Worm (Caenorhabditis elegans) whole organism, L3 larva: ENCODE results near the gene sel-7.

Experiments used
- R02D3.7 ChIP-seq: fragments of 150-350 bp; optimal IDR thresholded peaks from 2 replicates; lab custom pipeline; 2014; ENCODE audit warnings: missing biosample characterization, missing genetic modification characterization
- ZK546.5 ChIP-seq: sonication (generic microtip); optimal IDR thresholded peaks from 2 replicates; lab custom pipeline; 2017; ENCODE audit warnings: missing biosample characterization, missing genetic modification characterization
- aly-2 ChIP-seq: fragments of 150-350 bp; optimal IDR thresholded peaks from 2 replicates; lab custom pipeline; 2014; ENCODE audit warnings: missing biosample characterization, missing genetic modification characterization
- ama-1 ChIP-seq: fragments of 150-350 bp; optimal IDR thresholded peaks from 2 replicates; lab custom pipeline; 2018
- ceh-16 ChIP-seq: sonication (generic microtip); optimal IDR thresholded peaks from 2 replicates; lab custom pipeline; 2017; ENCODE audit warnings: missing biosample characterization, missing genetic modification characterization
- ceh-28 ChIP-seq: fragments of 150-350 bp; optimal IDR thresholded peaks from 2 replicates; lab custom pipeline; 2014; ENCODE audit warnings: missing biosample characterization, missing genetic modification reagents, missing genetic modification characterization
- ceh-82 ChIP-seq: fragments of 150-350 bp; optimal IDR thresholded peaks from 2 replicates; lab custom pipeline; 2014; ENCODE audit warnings: missing biosample characterization, missing genetic modification characterization
- ceh-9 ChIP-seq: sonication (generic microtip); optimal IDR thresholded peaks from 2 replicates; lab custom pipeline; 2018; ENCODE audit warnings: missing biosample characterization, missing genetic modification characterization
- egl-27 ChIP-seq: sonication (generic microtip); optimal IDR thresholded peaks from 4 replicates; lab custom pipeline; 2017; ENCODE audit warnings: missing biosample characterization, missing genetic modification reagents, missing genetic modification characterization
- egl-5 ChIP-seq: fragments of 150-350 bp; optimal IDR thresholded peaks from 2 replicates; lab custom pipeline; 2017; ENCODE audit warnings: missing biosample characterization, missing genetic modification reagents, missing genetic modification characterization, inconsistent platforms
- elt-2 ChIP-seq: sonication (generic microtip); optimal IDR thresholded peaks from 2 replicates; lab custom pipeline; 2016; ENCODE audit warnings: missing genetic modification reagents, mild to moderate bottlenecking, missing genetic modification characterization, missing compliant biosample characterization
- elt-3 ChIP-seq, 3 experiments: fragments of 150-350 bp in 1 of 3; sonication (generic microtip) in 2 of 3; optimal IDR thresholded peaks; 2 replicates in 2 of 3; 4 replicates in 1 of 3; lab custom pipeline; 2014 to 2017; ENCODE audit warnings: missing biosample characterization in 3 of 3, missing genetic modification characterization in 3 of 3
- eor-1 ChIP-seq, 2 experiments: fragments of 150-350 bp; optimal IDR thresholded peaks; 2 replicates each; lab custom pipeline; 2014 to 2018; ENCODE audit warnings: missing biosample characterization in 2 of 2, missing genetic modification characterization in 2 of 2
- fkh-10 ChIP-seq: sonication (generic microtip); optimal IDR thresholded peaks from 2 replicates; lab custom pipeline; 2017; ENCODE audit warnings: missing biosample characterization, missing genetic modification reagents, missing genetic modification characterization
- fos-1 ChIP-seq: fragments of 150-350 bp; optimal IDR thresholded peaks from 2 replicates; lab custom pipeline; 2014; ENCODE audit warnings: missing biosample characterization, missing genetic modification characterization
- hmg-11 ChIP-seq: sonication (generic microtip); optimal IDR thresholded peaks from 2 replicates; lab custom pipeline; 2016; ENCODE audit warnings: missing genetic modification characterization, missing compliant biosample characterization
- jun-1 ChIP-seq: fragments of 150-350 bp; optimal IDR thresholded peaks from 2 replicates; lab custom pipeline; 2014; ENCODE audit warnings: missing biosample characterization, missing genetic modification reagents, missing genetic modification characterization
- lin-39 ChIP-seq: fragments of 150-350 bp; optimal IDR thresholded peaks from 2 replicates; lab custom pipeline; 2018; ENCODE audit warnings: missing biosample characterization, missing genetic modification reagents, missing genetic modification characterization
- mml-1 ChIP-seq: fragments of 150-350 bp; sonication (generic microtip); optimal IDR thresholded peaks from 3 replicates; lab custom pipeline; 2014; ENCODE audit warnings: missing biosample characterization, missing genetic modification characterization
- nfya-1 ChIP-seq: sonication (generic microtip); optimal IDR thresholded peaks from 2 replicates; lab custom pipeline; 2017; ENCODE audit warnings: missing genetic modification characterization, mild to moderate bottlenecking, missing compliant biosample characterization, antibody characterized with exemption, moderate library complexity; ENCODE audit not compliant: insufficient read depth
- nhr-12 ChIP-seq: fragments of 150-350 bp; optimal IDR thresholded peaks from 2 replicates; lab custom pipeline; 2014; ENCODE audit warnings: missing biosample characterization, missing genetic modification characterization
- nhr-23 ChIP-seq: fragments of 150-350 bp; optimal IDR thresholded peaks from 2 replicates; lab custom pipeline; 2014; ENCODE audit warnings: missing biosample characterization, missing genetic modification reagents, missing genetic modification characterization
- nhr-67 ChIP-seq: fragments of 150-350 bp; optimal IDR thresholded peaks from 2 replicates; lab custom pipeline; 2014; ENCODE audit warnings: missing biosample characterization, missing genetic modification characterization
- nhr-76 ChIP-seq: fragments of 150-350 bp; sonication (generic microtip); optimal IDR thresholded peaks from 5 replicates; lab custom pipeline; 2014; ENCODE audit warnings: missing biosample characterization, missing genetic modification characterization
- nhr-77 ChIP-seq: fragments of 150-350 bp; optimal IDR thresholded peaks from 2 replicates; lab custom pipeline; 2014; ENCODE audit warnings: missing biosample characterization, missing genetic modification characterization
- pha-4 ChIP-seq: fragments of 150-350 bp; optimal IDR thresholded peaks from 2 replicates; lab custom pipeline; 2014; ENCODE audit warnings: missing biosample characterization, missing genetic modification reagents, missing genetic modification characterization
- pqm-1 ChIP-seq: fragments of 150-350 bp; optimal IDR thresholded peaks from 2 replicates; lab custom pipeline; 2017; ENCODE audit warnings: missing biosample characterization, missing genetic modification characterization, inconsistent platforms
- sea-2 ChIP-seq: fragments of 150-350 bp; sonication (generic microtip); optimal IDR thresholded peaks from 4 replicates; lab custom pipeline; 2014; ENCODE audit warnings: missing biosample characterization, missing genetic modification reagents, missing genetic modification characterization
- skn-1 ChIP-seq: fragments of 150-350 bp; optimal IDR thresholded peaks from 2 replicates; lab custom pipeline; 2014; ENCODE audit warnings: missing biosample characterization, missing genetic modification characterization
- snpc-4 ChIP-seq: fragments of 150-350 bp; optimal IDR thresholded peaks from 2 replicates; lab custom pipeline; 2014; ENCODE audit warnings: missing biosample characterization, missing genetic modification characterization
- tbx-2 ChIP-seq: sonication (generic microtip); optimal IDR thresholded peaks from 2 replicates; lab custom pipeline; 2016; ENCODE audit warnings: mild to moderate bottlenecking, missing genetic modification characterization, missing compliant biosample characterization
- unc-39 ChIP-seq: sonication (generic microtip); optimal IDR thresholded peaks from 4 replicates; lab custom pipeline; 2017; ENCODE audit warnings: missing biosample characterization, missing genetic modification characterization
- unc-62 ChIP-seq: fragments of 150-350 bp; sonication (generic microtip); optimal IDR thresholded peaks from 4 replicates; lab custom pipeline; 2014; ENCODE audit warnings: missing biosample characterization, missing genetic modification reagents, missing genetic modification characterization
- zag-1 ChIP-seq: fragments of 150-350 bp; optimal IDR thresholded peaks from 2 replicates; lab custom pipeline; 2014; ENCODE audit warnings: missing biosample characterization, missing genetic modification characterization
- ztf-11 ChIP-seq: fragments of 150-350 bp; optimal IDR thresholded peaks from 2 replicates; lab custom pipeline; 2014; ENCODE audit warnings: missing biosample characterization, missing genetic modification characterization
- ztf-4 ChIP-seq: fragments of 150-350 bp; optimal IDR thresholded peaks from 2 replicates; lab custom pipeline; 2014; ENCODE audit warnings: missing biosample characterization, missing genetic modification characterization

sel-7 gene

DNA sequence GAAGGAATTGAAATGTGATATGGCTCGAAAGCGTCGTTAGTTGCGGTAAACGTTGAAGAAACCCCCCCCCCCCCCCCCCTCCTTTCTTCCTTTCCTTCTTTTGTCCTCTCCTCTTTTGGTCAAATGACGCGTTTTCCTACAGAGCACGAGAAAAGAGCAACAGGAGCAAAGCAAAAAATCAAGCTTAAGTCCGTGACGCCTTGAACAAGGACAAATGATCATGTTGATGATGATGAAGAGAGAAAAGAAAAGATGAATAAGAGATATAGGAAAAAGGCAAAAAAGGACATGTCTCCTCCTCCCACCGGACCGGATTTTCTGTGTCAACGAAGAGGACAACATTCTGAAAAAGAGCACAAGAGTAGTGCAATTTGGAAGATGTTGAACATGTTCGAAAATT lies 19.3 kb upstream of the sel-7 start:
- TF ChIP-seq elt-2 (tag; lab: Kevin White, UChicago), result no peak
- TF ChIP-seq fkh-10 (GFP tag; lab: Kevin White, UChicago), result peak; percentile 10

DNA sequence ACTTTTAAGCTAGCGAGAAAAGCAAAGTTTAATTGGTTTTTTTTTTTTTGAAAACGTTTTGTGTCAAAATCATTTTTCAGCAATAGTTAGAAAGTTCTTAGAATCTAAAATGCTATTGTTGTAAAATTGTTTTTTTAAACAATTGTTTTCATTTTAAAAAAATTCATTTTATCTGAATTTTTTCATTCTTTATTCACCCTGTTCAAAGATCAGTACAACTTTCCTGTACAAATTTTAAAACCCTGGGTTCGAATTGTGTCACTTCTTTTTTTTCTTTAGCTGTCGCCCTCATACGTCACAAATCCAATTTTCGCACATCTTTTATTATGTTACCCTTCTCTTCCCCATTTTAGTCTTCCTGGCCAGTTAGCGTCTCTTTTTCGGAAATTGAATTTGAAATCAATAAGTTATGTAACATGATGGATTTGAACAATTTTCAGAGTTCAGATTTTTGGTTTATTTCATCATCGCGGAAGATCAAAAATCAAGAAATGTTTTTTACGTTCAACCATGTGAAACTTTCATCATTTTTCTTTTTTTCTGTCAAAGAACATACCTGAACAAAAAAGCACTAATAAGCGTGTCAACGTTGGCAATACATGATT lies 16.5 kb upstream of the sel-7 start:
- TF ChIP-seq fkh-10 (GFP tag; lab: Kevin White, UChicago), result peak; percentile 99
- TF ChIP-seq tbx-2 (tag; lab: Kevin White, UChicago), result no peak
- no peak for TF ChIP-seq pha-4 (tag; lab: Kevin White, UChicago)
- no peak for TF ChIP-seq nhr-12 (tag; lab: Kevin White, UChicago)
- TF ChIP-seq pqm-1 (tag; lab: Kevin White, UChicago), result no peak
- TF ChIP-seq eor-1 (tag; optimal IDR thresholded peaks at IDR 0.05; lab: Kevin White, UChicago), result no peak
- no peak for TF ChIP-seq lin-39
- TF ChIP-seq fos-1 (tag; lab: Kevin White, UChicago), result no peak
- no peak for TF ChIP-seq unc-39
- no peak for TF ChIP-seq zag-1
- no peak for TF ChIP-seq egl-5 (tag; lab: Kevin White, UChicago)
- peak; percentile 43 for TF ChIP-seq nfya-1
- TF ChIP-seq hmg-11, result no peak
- no peak for TF ChIP-seq ceh-82 (tag; lab: Kevin White, UChicago)
- no peak for TF ChIP-seq ceh-9 (tag; lab: Kevin White, UChicago)
- TF ChIP-seq skn-1 (tag; lab: Kevin White, UChicago), result peak; percentile 10
- TF ChIP-seq jun-1 (tag; lab: Kevin White, UChicago), result no peak
- TF ChIP-seq unc-62 (GFP tag; lab: Kevin White, UChicago), result no peak
- TF ChIP-seq ztf-4 (tag; lab: Kevin White, UChicago), result no peak
- no peak for TF ChIP-seq R02D3.7 (tag; lab: Kevin White, UChicago)
- TF ChIP-seq nhr-67, result no peak
- no peak for TF ChIP-seq nhr-76 (tag; lab: Kevin White, UChicago)
- TF ChIP-seq, all 47 proteins: peak for 3

DNA sequence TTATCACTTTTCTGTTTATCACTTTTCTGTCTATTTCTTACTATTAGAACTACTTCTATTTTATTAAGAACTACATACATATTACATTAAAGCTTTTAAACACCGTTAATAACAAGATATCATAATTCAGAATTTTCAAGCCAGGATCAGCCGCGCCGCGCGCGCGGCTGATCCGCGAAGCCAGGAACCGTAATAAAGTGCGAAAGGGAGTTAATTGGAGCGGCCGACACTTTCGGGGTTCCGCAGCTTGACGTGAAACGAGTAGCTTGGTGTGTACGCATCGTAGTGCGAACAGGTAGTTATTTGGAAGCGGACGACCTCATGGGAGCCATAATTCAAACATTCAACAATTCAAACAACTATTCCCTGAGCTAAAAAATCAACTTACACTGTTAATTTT lies 14.8 kb upstream of the sel-7 start:
- TF ChIP-seq unc-39 (no peak), aly-2 (tag; lab: Kevin White, UChicago) (no peak), fos-1 (tag; lab: Kevin White, UChicago) (no peak), sea-2 (GFP tag; lab: Kevin White, UChicago) (no peak), ztf-4 (tag; lab: Kevin White, UChicago) (no peak), hmg-11 (no peak), ztf-11 (no peak), fkh-10 (GFP tag; lab: Kevin White, UChicago) (no peak), egl-5 (tag; lab: Kevin White, UChicago) (no peak), nhr-77 (no peak), pha-4 (tag; lab: Kevin White, UChicago) (no peak), egl-27 (tag; lab: Kevin White, UChicago) (no peak), nhr-76 (tag; lab: Kevin White, UChicago) (no peak), elt-3 (tag; optimal IDR thresholded peaks at IDR 0.05; lab: Kevin White, UChicago) (no peak), ceh-82 (tag; lab: Kevin White, UChicago) (no peak)
- TF ChIP-seq, all 47 proteins: peak for 0

DNA sequence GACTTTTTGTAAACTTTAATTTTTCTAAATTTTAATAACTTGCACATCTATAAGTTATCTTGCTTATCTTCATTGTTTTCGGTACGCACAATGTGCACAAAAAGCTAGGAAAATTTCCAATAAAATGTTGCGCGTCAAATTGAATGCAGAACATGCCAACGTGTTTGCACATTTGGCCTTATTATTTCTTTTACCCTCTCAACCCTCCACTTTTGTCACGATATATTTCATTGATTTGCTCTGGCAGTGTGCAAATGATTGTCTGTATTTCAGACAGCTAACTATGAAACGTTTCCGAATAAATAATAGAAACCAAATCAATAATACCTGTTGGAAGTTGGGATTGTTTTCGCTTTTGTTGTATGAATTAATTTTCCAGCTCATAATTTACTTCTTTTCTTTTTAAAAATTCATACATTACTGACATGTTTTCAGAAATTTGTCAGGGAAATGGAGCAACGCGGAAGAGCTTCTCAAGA lies 9.4 kb upstream of the sel-7 start, which contains the start of gene wdr-5.2:
TSS of gene wdr-5.2 (plus strand) at position 429 of the 479 bp plus-strand sequence.
- peak; percentile 16 for TF ChIP-seq skn-1 (tag; lab: Kevin White, UChicago)
- peak; percentile 52 for TF ChIP-seq nhr-23 (tag; lab: Kevin White, UChicago)
- TF ChIP-seq fkh-10 (GFP tag; lab: Kevin White, UChicago), result no peak
- TF ChIP-seq nfya-1, result peak; percentile 33
- peak; percentile 33 for TF ChIP-seq hmg-11
- no peak for TF ChIP-seq unc-62 (GFP tag; lab: Kevin White, UChicago)
- no peak for TF ChIP-seq snpc-4
- TF ChIP-seq pha-4 (tag; lab: Kevin White, UChicago), result peak; percentile 69
- peak; percentile 14 for TF ChIP-seq elt-2 (tag; lab: Kevin White, UChicago)

DNA sequence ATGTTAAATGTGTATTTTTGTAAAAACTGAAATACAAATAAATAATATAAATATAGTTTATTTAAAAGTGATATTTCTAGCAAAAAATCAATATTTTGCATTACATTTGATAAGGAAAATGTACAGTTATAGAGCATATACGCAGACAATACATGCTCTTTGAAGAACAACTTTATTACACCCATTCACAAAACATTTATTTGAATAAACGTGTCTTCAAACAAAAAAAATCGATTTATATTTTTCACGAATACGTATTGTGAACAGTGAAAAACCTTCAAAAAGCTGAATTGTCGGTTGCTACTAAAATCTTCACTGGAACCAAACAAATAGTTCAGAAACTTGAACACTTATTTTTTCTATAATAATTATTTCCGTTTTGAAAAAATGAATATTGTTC lies 7.3 kb upstream of the sel-7 start, which contains the start of gene K04G11.3:
TSS of gene K04G11.3 (minus strand) at position 101 of the 400 bp plus-strand sequence.
- TF ChIP-seq jun-1 (tag; lab: Kevin White, UChicago), result no peak
- TF ChIP-seq ceh-28 (tag; lab: Kevin White, UChicago), result no peak
- TF ChIP-seq ama-1 (lab: Kevin White, UChicago), result no peak
- no peak for TF ChIP-seq nhr-67
- no peak for TF ChIP-seq elt-3 (tag; optimal IDR thresholded peaks at IDR 0.05; lab: Kevin White, UChicago)
- no peak for TF ChIP-seq nhr-77
- no peak for TF ChIP-seq unc-62 (GFP tag; lab: Kevin White, UChicago)
- no peak for TF ChIP-seq ztf-11
- no peak for TF ChIP-seq ceh-16 (tag; lab: Kevin White, UChicago)
- no peak for TF ChIP-seq sea-2 (GFP tag; lab: Kevin White, UChicago)
- TF ChIP-seq pqm-1 (tag; lab: Kevin White, UChicago), result no peak
- no peak for TF ChIP-seq lin-39
- no peak for TF ChIP-seq nhr-12 (tag; lab: Kevin White, UChicago)
- no peak for TF ChIP-seq ceh-82 (tag; lab: Kevin White, UChicago)
- no peak for TF ChIP-seq ZK546.5 (tag; lab: Kevin White, UChicago)
- no peak for TF ChIP-seq ceh-9 (tag; lab: Kevin White, UChicago)
- no peak for TF ChIP-seq mml-1 (tag; lab: Kevin White, UChicago)
- TF ChIP-seq nfya-1, result no peak
